Fruit fly (Drosophila melanogaster) ovary, adult (tissue): ENCODE data around the gene Drgx.

Experiments used
- CG17801 ChIP-seq: fragments of 200-800 bp; optimal IDR thresholded peaks from 2 replicates; lab custom pipeline; 2019; ENCODE audit warnings: missing biosample characterization, mild to moderate bottlenecking, missing genetic modification characterization, moderate library complexity; ENCODE audit not compliant: partially characterized antibody

Gene Drgx

dm6 chr2L:3681338-3681737 is 18.8 kb downstream of the Drgx start:
- no peak for TF ChIP-seq CG17801 (GFP tag; lab: Kevin White, UChicago)

DNA sequence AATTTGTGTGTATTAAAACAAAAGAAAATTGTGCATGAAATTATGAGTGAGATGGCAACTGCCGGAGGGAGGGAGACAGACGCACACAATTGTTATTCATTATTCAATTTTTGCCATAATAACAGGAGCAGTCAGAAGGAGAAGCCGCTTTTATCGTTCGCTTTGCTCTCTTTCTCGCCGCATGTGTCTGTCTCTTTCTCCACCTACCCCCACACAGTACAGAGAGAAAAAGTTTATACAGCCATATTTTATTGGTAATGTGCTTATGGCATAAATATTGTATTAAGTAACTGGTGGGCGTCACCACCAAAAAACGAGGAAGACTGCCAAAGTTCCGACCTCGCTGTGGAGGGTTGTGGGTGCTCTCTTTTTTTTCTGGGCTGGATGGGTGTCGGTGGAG is 19.9 kb downstream of the Drgx start:
- no peak for TF ChIP-seq CG17801 (GFP tag; lab: Kevin White, UChicago)

DNA sequence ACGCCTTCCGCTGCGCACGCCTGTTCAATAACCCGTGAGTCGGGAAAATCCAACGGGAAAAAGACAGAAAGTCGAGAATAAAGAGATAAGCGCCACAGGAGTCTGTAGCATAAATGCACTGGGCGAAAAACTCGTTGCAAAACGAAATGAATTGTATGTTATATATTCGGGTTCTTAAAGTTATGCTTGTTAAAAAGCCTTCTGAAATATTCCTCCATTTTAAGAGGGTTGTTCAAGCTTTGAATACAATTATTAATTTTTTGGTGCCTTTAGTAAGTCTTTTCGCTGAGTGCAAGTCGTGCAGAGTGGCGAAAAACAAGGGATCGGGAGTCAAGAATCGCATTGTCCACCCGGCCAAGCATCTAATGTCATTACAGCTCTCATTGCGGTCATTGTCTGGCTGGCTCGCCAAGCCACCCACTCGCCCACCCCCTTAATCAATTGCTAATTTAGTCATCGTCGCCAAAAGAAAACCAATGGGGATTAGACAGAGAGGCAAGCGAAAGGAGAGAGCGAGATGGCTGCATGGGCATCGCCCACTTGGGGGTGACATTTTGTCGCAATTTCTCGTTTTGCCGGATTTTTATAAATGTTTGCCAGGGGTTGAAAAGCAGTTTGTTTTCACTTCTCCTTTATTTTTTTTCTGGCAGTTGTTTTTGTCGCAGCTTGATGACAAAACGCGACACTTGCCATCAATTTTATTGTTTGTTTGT is 22.8 kb downstream of the Drgx start:
- no peak for TF ChIP-seq CG17801 (GFP tag; lab: Kevin White, UChicago)

DNA sequence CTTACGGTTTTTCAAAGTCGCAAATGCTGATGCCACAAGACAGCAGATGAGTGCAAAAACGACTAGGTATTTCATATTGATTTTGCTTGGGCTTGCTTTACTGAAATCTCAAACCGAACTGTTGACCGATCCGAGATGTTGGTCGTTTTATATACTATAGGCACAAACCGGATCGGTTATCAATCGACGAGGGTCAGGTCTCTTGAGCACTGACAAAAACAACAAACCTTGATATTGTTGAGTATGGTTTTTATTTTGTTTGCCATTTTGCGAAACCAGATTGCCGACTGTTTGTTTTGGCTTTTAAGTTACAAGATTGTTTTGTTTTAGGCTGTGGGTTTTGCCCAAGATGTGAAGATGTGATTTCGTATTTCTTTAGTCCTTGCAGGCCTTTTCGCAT is 29.9 kb downstream of the Drgx start, which contains the start of gene CG16704:
Gene CG16704, minus strand, starts transcription at position 122 of the 400 bp plus-strand sequence.
- TF ChIP-seq CG17801 (GFP tag; lab: Kevin White, UChicago), result no peak

- no peak for TF ChIP-seq CG17801 (GFP tag; lab: Kevin White, UChicago)
Measured at dm6 chr2L:3693082-3693481, 30.5 kb downstream of the Drgx start, which contains the start of gene CG3513. TSS of gene CG3513 (minus strand) at chr2L:3693182.

- no peak for TF ChIP-seq CG17801 (GFP tag; lab: Kevin White, UChicago)
Measured at dm6 chr2L:3693805-3694204, 31.3 kb downstream of the Drgx start, which contains the start of gene Acp24A4. TSS of gene Acp24A4 (minus strand) at chr2L:3693905.

- TF ChIP-seq CG17801 (GFP tag; lab: Kevin White, UChicago), result no peak
Measured at dm6 chr2L:3694920-3695319, 32.4 kb downstream of the Drgx start, which contains the start of gene CG43165. TSS of gene CG43165 (minus strand) at chr2L:3695020.

DNA sequence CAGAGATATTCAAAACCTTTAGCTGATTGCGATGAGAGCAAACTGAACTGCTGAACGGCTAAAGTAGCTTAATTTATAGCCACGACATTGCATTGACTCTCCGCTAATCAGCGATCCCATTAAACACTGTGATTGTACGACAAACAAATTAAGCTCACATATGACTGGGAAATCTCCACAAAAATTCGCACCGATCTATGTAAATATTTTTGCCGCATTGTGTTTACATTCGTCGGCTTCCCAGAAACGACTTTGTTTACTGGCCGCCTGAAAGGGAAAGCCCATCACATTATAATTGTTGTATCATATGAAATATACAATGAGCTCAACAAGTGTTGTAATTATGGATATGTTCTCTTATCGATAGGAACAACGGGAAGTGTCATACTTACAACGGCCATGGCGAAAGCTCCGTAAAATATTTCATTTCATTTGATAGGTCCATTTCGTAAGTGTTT is 32.8 kb downstream of the Drgx start, which contains the start of gene CG16713:
Gene CG16713, minus strand, starts transcription at position 51 of the 458 bp plus-strand sequence.
- TF ChIP-seq CG17801 (GFP tag; lab: Kevin White, UChicago), result no peak

- no peak for TF ChIP-seq CG17801 (GFP tag; lab: Kevin White, UChicago)
Measured at dm6 chr2L:3696438-3696837, 33.9 kb downstream of the Drgx start, which contains the start of gene IM33. TSS of gene IM33 (minus strand) at chr2L:3696658.

dm6 chr2L:3697772-3698171 is 35.2 kb downstream of the Drgx start, which contains the start of gene CG3604:
TSS of gene CG3604 (minus strand) at chr2L:3697872.
- TF ChIP-seq CG17801 (GFP tag; lab: Kevin White, UChicago), result no peak

DNA sequence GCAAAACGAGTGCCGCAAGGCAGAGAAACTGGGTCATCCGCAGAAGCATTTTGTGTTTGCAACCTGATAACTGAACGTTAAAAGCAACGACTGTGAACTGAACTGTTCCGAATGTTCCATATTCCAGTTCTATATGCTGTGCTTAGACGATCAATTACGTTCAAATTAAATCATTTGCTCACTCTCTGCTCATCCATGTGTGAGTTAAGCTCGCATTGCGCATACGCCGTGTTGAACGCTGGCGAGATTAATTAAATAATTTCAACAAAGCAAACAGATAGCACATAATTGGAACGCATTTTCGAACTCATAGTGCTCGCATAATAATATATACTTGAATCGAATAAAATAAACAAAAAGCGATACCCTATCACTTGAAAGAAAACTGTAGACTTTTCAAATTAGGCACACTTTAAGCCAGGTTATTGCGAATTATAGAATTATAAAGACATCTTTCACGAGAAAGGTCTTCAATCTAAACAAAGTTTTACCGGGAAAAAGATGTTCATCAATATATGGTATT is 36.5 kb downstream of the Drgx start, which contains the start of the genes CG10031 and CG42464:
Gene CG10031, minus strand, starts transcription at position 101 of the 523 bp plus-strand sequence.
Gene CG42464, plus strand, starts transcription at position 473 of the 523 bp plus-strand sequence.
- no peak for TF ChIP-seq CG17801 (GFP tag; lab: Kevin White, UChicago)

- no peak for TF ChIP-seq CG17801 (GFP tag; lab: Kevin White, UChicago)
Measured at dm6 chr2L:3699895-3700294, 37.4 kb downstream of the Drgx start, which contains the start of gene CG42465. TSS of gene CG42465 (plus strand) at chr2L:3700195.

dm6 chr2L:3700374-3700773 is 37.8 kb downstream of the Drgx start, which contains the start of gene Sfp24C1:
TSS of gene Sfp24C1 (plus strand) at chr2L:3700674.
- TF ChIP-seq CG17801 (GFP tag; lab: Kevin White, UChicago), result no peak

DNA sequence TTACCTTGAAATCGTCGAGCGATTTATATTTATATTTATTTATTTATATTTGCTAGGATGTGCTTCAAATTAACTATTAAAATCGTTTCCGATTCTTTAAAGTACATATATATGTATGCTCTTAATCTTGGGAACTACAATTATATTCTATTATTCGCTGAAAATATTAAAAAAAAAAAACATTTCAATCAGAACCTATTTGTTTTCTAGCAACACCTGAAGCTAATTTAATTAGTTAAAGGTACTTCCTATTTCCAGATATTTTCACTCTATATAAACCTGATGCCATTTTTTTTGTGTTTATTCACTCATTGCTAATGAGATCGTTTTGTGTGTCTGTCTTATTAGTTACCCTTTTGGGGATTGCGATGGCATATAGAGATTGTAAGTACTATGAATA is 38.4 kb downstream of the Drgx start, which contains the start of gene CG42467:
Gene CG42467, plus strand, starts transcription at position 301 of the 400 bp plus-strand sequence.
- no peak for TF ChIP-seq CG17801 (GFP tag; lab: Kevin White, UChicago)

dm6 chr2L:3701526-3701925 is 39.0 kb downstream of the Drgx start, which contains the start of gene CG43145:
TSS of gene CG43145 (plus strand) at chr2L:3701826.
- no peak for TF ChIP-seq CG17801 (GFP tag; lab: Kevin White, UChicago)
